Fruit fly (Drosophila melanogaster): ENCODE results near the gene Elys.

The Elys gene

dm6 chrX:19651757-19652419 is at the start of gene Elys, which contains the start of gene Ranbp21 (continued):
- no peak for TF ChIP-seq kay (GFP tag; optimal IDR thresholded peaks at IDR 0.05)
- peak; percentile 75 for TF ChIP-seq zfh2 (GFP tag; optimal IDR thresholded peaks at IDR 0.05)
- peak; percentile 67; the same call in 1 of the 2 replicates for TF ChIP-seq ranshi (GFP tag; IDR thresholded peaks at IDR 0.05)
- peak; percentile 66 for TF ChIP-seq mam (GFP tag; optimal IDR thresholded peaks at IDR 0.05)
- TF ChIP-seq CG17186 (GFP tag; optimal IDR thresholded peaks at IDR 0.05), result peak; percentile 12
- TF ChIP-seq usp (GFP tag; optimal IDR thresholded peaks at IDR 0.05), result no peak
- no peak for TF ChIP-seq CG18262 (tag; optimal IDR thresholded peaks at IDR 0.05)
- peak; percentile 62 for TF ChIP-seq CG9215 (GFP tag; IDR thresholded peaks at IDR 0.05)
- TF ChIP-seq CG11093 (GFP tag; IDR thresholded peaks at IDR 0.05), result peak; percentile 51; the same call in 2 of the 3 replicates
- no peak for TF ChIP-seq Atf6 (GFP tag; IDR thresholded peaks at IDR 0.05)
- 0 out of 2 replicates have a peak, but pooled peaks have one; percentile 15 for TF ChIP-seq NFAT (GFP tag; IDR thresholded peaks at IDR 0.05)
- TF ChIP-seq ttk (GFP tag; IDR thresholded peaks at IDR 0.05), result peak; percentile 51; the same call in 1 of the 2 replicates
- TF ChIP-seq CG31441 (GFP tag; IDR thresholded peaks at IDR 0.05), result no peak
- peak; percentile 68 for TF ChIP-seq MBD-R2 (GFP tag; IDR thresholded peaks at IDR 0.05)
- TF ChIP-seq Antp (GFP tag; optimal IDR thresholded peaks at IDR 0.05), result peak; percentile 72
- peak; percentile 69 for TF ChIP-seq CG12659 (GFP tag; optimal IDR thresholded peaks at IDR 0.05)
- TF ChIP-seq lab (GFP tag; optimal IDR thresholded peaks at IDR 0.05), result no peak
- TF ChIP-seq Max (GFP tag; optimal IDR thresholded peaks at IDR 0.05), result peak; percentile 64
- peak; percentile 6 for TF ChIP-seq CG10979 (tag; optimal IDR thresholded peaks at IDR 0.05)
- no peak for TF ChIP-seq prd (optimal IDR thresholded peaks at IDR 0.05)
- peak; percentile 75 for TF ChIP-seq prd (GFP tag; IDR thresholded peaks at IDR 0.05)
- no peak for TF ChIP-seq CG12219 (GFP tag; optimal IDR thresholded peaks at IDR 0.05)
- peak; percentile 55; the same call in 1 of the 2 replicates for TF ChIP-seq amos (GFP tag; IDR thresholded peaks at IDR 0.05; ENCODE audit: partially characterized antibody)
- TF ChIP-seq CHES-1-like (GFP tag; optimal IDR thresholded peaks at IDR 0.05), result peak; percentile 82
- TF ChIP-seq yki (optimal IDR thresholded peaks at IDR 0.05), result no peak
- TF ChIP-seq jumu (GFP tag; optimal IDR thresholded peaks at IDR 0.05), result peak; percentile 78
- TF ChIP-seq tin (GFP tag; optimal IDR thresholded peaks at IDR 0.05), result peak; percentile 48
- TF ChIP-seq CG10147 (GFP tag; optimal IDR thresholded peaks at IDR 0.05), result no peak
- no peak for TF ChIP-seq gem (tag; optimal IDR thresholded peaks at IDR 0.05)
- TF ChIP-seq CG8388 (GFP tag; optimal IDR thresholded peaks at IDR 0.05), result peak; percentile 20
- no peak for TF ChIP-seq psq (GFP tag; optimal IDR thresholded peaks at IDR 0.05)
- TF ChIP-seq Elba2 (GFP tag; optimal IDR thresholded peaks at IDR 0.05), result no peak
- TF ChIP-seq Oaz (GFP tag; IDR thresholded peaks at IDR 0.05), result no peak
- peak; percentile 27 for TF ChIP-seq NfI (GFP tag; optimal IDR thresholded peaks at IDR 0.05)
- TF ChIP-seq CG1233 (GFP tag; optimal IDR thresholded peaks at IDR 0.05), result peak; percentile 23
- peak; percentile 46; the same call in 1 of the 3 replicates for TF ChIP-seq CG11695 (GFP tag; IDR thresholded peaks at IDR 0.05)
- TF ChIP-seq CG3995 (GFP tag; optimal IDR thresholded peaks at IDR 0.05), result no peak
- TF ChIP-seq C15 (GFP tag; IDR thresholded peaks at IDR 0.05), result no peak
- no peak for TF ChIP-seq wek (GFP tag; optimal IDR thresholded peaks at IDR 0.05)
- peak; percentile 67 for TF ChIP-seq CG6689 (GFP tag; IDR thresholded peaks at IDR 0.05)
- TF ChIP-seq gcm (GFP tag; optimal IDR thresholded peaks at IDR 0.05), result no peak
- TF ChIP-seq CG6254 (GFP tag; optimal IDR thresholded peaks at IDR 0.05), result no peak
- TF ChIP-seq hth (optimal IDR thresholded peaks at IDR 0.05), result no peak
- TF ChIP-seq CG12236 (GFP tag; optimal IDR thresholded peaks at IDR 0.05), result no peak
- no peak; the same call in 1 of the 2 replicates for TF ChIP-seq Nf-YA (GFP tag; IDR thresholded peaks at IDR 0.05)
- TF ChIP-seq CG12299 (tag; optimal IDR thresholded peaks at IDR 0.05), result no peak
- TF ChIP-seq zen2 (GFP tag; IDR thresholded peaks at IDR 0.05; ENCODE audit: partially characterized antibody), result no peak
- 0 out of 3 replicates have a peak, but pooled peaks have one; percentile 56 for TF ChIP-seq CG16813 (GFP tag; IDR thresholded peaks at IDR 0.05; ENCODE audit: partially characterized antibody)
- TF ChIP-seq cas (GFP tag; IDR thresholded peaks at IDR 0.05), result no peak
- 0 out of 2 replicates have a peak, but pooled peaks have one; percentile 14 for TF ChIP-seq wdn (GFP tag; IDR thresholded peaks at IDR 0.05)
- TF ChIP-seq CG14965 (GFP tag; optimal IDR thresholded peaks at IDR 0.05; ENCODE audit: borderline replicate concordance), result no peak

All from whole organism, embryonic.